Worm (Caenorhabditis elegans) whole organism, L4/young adult: ENCODE results near the gene F58F12.1.

Experiments
- W03F9.2 ChIP-seq: fragments of 150-350 bp; optimal IDR thresholded peaks from 2 replicates; lab custom pipeline; 2014; ENCODE audit warnings: missing biosample characterization, missing genetic modification characterization
- him-1 ChIP-seq: sonication (generic microtip); optimal IDR thresholded peaks from 2 replicates; lab custom pipeline; 2016; ENCODE audit warnings: missing genotype, missing genetic modification reagents, missing genetic modification characterization, missing compliant biosample characterization

DNA sequence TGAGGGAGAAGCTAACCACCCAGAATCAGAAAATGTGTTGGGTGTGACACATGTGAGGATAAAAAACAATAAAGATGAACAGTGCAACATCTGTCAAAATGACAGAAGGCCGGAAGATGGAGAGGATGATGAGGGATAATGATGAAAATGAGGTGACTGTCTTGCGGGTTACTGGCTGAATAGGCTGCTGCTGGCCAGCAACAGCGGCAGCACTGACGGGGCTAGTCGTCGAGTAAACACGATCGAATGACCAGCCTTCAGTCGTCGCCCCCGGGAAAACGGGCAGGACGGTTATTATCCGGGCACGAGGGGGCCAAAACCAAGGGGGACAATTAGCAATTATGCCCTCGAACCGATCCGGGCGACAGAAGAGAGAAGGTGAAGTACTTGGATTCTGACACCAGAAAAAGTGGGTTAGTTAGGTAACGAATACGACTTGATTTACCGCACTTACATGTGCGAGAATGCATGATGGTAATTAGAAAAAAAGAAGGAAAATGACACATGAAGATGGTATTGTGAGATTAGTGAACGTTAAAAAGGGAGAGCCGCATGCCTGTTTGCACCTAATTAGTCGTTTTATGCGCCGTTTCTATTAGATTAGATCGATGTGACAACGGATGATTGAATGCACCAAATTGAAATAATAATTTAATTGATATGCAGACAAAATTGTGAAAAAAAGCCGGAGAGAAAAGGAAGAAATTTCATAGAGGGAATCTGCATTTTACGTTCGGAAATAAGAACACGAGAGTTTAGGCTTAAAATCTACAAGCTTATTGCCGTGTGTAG, 28.4 kb downstream of the F58F12.1 start:
- TF ChIP-seq W03F9.2 (tag; lab: Kevin White, UChicago) (no peak), him-1 (no peak)
